Worm (Caenorhabditis elegans) whole organism, young adult: ENCODE data around the gene exos-4.2.

Experiments used
- B0261.1 ChIP-seq: sonication (generic microtip); optimal IDR thresholded peaks from 2 replicates; lab custom pipeline; 2016; ENCODE audit warnings: mild to moderate bottlenecking, missing genetic modification characterization, moderate library complexity, missing compliant biosample characterization
- C06A6.2 ChIP-seq: fragments of 200-800 bp; sonication (Bioruptor generic); conservative IDR thresholded peaks from 2 replicates; pipeline ENCODE4 v1.3.6; 2022; ENCODE audit warnings: missing genetic modification characterization, missing compliant biosample characterization
- F49E8.2 ChIP-seq: sonication (generic microtip); optimal IDR thresholded peaks from 3 replicates; lab custom pipeline; 2017; ENCODE audit warnings: missing genetic modification characterization, mild to moderate bottlenecking, missing compliant biosample characterization, antibody characterized with exemption, moderate library complexity; ENCODE audit not compliant: insufficient read depth
- F55B11.4 ChIP-seq: sonication (generic microtip); optimal IDR thresholded peaks from 2 replicates; lab custom pipeline; 2016; ENCODE audit warnings: missing compliant biosample characterization, missing genetic modification characterization, borderline replicate concordance; ENCODE audit not compliant: insufficient read depth
- F57A8.1 ChIP-seq: fragments of 200-800 bp; sonication (Bioruptor generic); optimal IDR thresholded peaks from 2 replicates; lab custom pipeline; 2018; ENCODE audit warnings: mild to moderate bottlenecking, missing genetic modification characterization, moderate library complexity, missing compliant biosample characterization
- K12H6.12 ChIP-seq: fragments of 200-800 bp; sonication (Bioruptor generic); optimal IDR thresholded peaks from 2 replicates; lab custom pipeline; 2018; ENCODE audit warnings: mild to moderate bottlenecking, missing genetic modification characterization, missing compliant biosample characterization
- Y53F4B.3 ChIP-seq: fragments of 200-800 bp; sonication (Bioruptor generic); IDR thresholded peaks from 2 replicates; pipeline ENCODE4 v1.3.6; 2022; ENCODE audit warnings: missing genetic modification reagents, missing genetic modification characterization, missing compliant biosample characterization
- Y95B8A.8 ChIP-seq: fragments of 200-800 bp; sonication (Bioruptor generic); IDR thresholded peaks from 2 replicates; pipeline ENCODE4 v1.3.6; 2022; ENCODE audit warnings: missing genetic modification reagents, missing genetic modification characterization, missing compliant biosample characterization
- ccch-3 ChIP-seq: fragments of 200-800 bp; sonication (Bioruptor generic); optimal IDR thresholded peaks from 2 replicates; lab custom pipeline; 2018; ENCODE audit warnings: mild to moderate bottlenecking, missing genetic modification characterization, missing compliant biosample characterization
- ceh-40 ChIP-seq: fragments of 200-800 bp; sonication (Bioruptor generic); IDR thresholded peaks from 2 replicates; pipeline ENCODE4 v1.3.6; 2022; ENCODE audit warnings: missing genetic modification characterization, missing compliant biosample characterization
- ceh-79 ChIP-seq: sonication (generic microtip); optimal IDR thresholded peaks from 2 replicates; lab custom pipeline; 2017; ENCODE audit warnings: mild to moderate bottlenecking, missing genetic modification characterization, missing compliant biosample characterization
- ceh-91 ChIP-seq: fragments of 200-800 bp; sonication (Bioruptor generic); IDR thresholded peaks from 2 replicates; pipeline ENCODE4 v1.3.6; 2022; ENCODE audit warnings: missing genetic modification reagents, missing genetic modification characterization, missing compliant biosample characterization
- ekl-4 ChIP-seq: fragments of 200-800 bp; sonication (Bioruptor generic); IDR thresholded peaks from 2 replicates; pipeline ENCODE4 v1.3.6; 2022; ENCODE audit warnings: missing genetic modification reagents, missing genetic modification characterization, missing compliant biosample characterization
- gei-17 ChIP-seq: fragments of 200-800 bp; sonication (Bioruptor generic); optimal IDR thresholded peaks from 2 replicates; lab custom pipeline; 2018; ENCODE audit warnings: mild to moderate bottlenecking, missing genetic modification characterization, missing compliant biosample characterization
- him-1 ChIP-seq: sonication (generic microtip); optimal IDR thresholded peaks from 2 replicates; lab custom pipeline; 2016; ENCODE audit warnings: missing genotype, missing genetic modification reagents, missing genetic modification characterization, missing compliant biosample characterization
- hlh-26 ChIP-seq: fragments of 200-800 bp; sonication (Bioruptor generic); conservative IDR thresholded peaks from 2 replicates; pipeline ENCODE4 v1.3.6; 2022; ENCODE audit warnings: missing genetic modification reagents, missing genetic modification characterization, missing compliant biosample characterization
- hmg-1.2 ChIP-seq: fragments of 200-800 bp; sonication (Bioruptor generic); IDR thresholded peaks from 2 replicates; pipeline ENCODE4 v1.3.6; 2022; ENCODE audit warnings: missing genetic modification reagents, missing genetic modification characterization, missing compliant biosample characterization
- hrde-1 ChIP-seq: sonication (generic microtip); optimal IDR thresholded peaks from 2 replicates; lab custom pipeline; 2016; ENCODE audit warnings: missing genetic modification characterization, mild to moderate bottlenecking, missing compliant biosample characterization, moderate library complexity, missing genotype, missing genetic modification reagents, borderline replicate concordance
- hsf-1 ChIP-seq: fragments of 200-800 bp; sonication (Bioruptor generic); IDR thresholded peaks from 2 replicates; pipeline ENCODE4 v1.3.6; 2022; ENCODE audit warnings: missing genetic modification reagents, missing genetic modification characterization, missing compliant biosample characterization
- lag-1 ChIP-seq: fragments of 200-800 bp; sonication (Bioruptor generic); IDR thresholded peaks from 2 replicates; pipeline ENCODE4 v1.3.6; 2022; ENCODE audit warnings: missing genetic modification reagents, missing genetic modification characterization, missing compliant biosample characterization
- let-607 ChIP-seq, 2 experiments: fragments of 200-800 bp in 1 of 2; sonication (Bioruptor generic) in 1 of 2; sonication (generic microtip) in 1 of 2; optimal IDR thresholded peaks; 2 replicates each; lab custom pipeline; 2016 to 2018; ENCODE audit warnings: mild to moderate bottlenecking in 2 of 2, missing compliant biosample characterization in 2 of 2, missing genetic modification characterization in 2 of 2, moderate library complexity in 2 of 2, missing genotype in 1 of 2
- lin-26 ChIP-seq: fragments of 200-800 bp; sonication (Bioruptor generic); IDR thresholded peaks from 2 replicates; pipeline ENCODE4 v1.3.6; 2022; ENCODE audit warnings: missing genetic modification reagents, missing genetic modification characterization, missing compliant biosample characterization
- lin-35 ChIP-seq, 3 experiments: fragments of 150-350 bp in 2 of 3; sonication (generic microtip) in 1 of 3; optimal IDR thresholded peaks; 2 replicates each; lab custom pipeline; 2014 to 2018; ENCODE audit warnings: missing biosample characterization in 3 of 3, missing genetic modification characterization in 3 of 3, missing genetic modification reagents in 3 of 3
- lir-1 ChIP-seq: fragments of 200-800 bp; sonication (Bioruptor generic); conservative IDR thresholded peaks from 2 replicates; pipeline ENCODE4 v1.3.6; 2022; ENCODE audit warnings: missing genetic modification reagents, missing genetic modification characterization, missing compliant biosample characterization
- lsy-27 ChIP-seq: sonication (generic microtip); optimal IDR thresholded peaks from 2 replicates; lab custom pipeline; 2017; ENCODE audit warnings: missing genetic modification characterization, mild to moderate bottlenecking, missing compliant biosample characterization, antibody characterized with exemption, missing genotype, borderline replicate concordance; ENCODE audit not compliant: insufficient read depth
- madf-3 ChIP-seq: fragments of 200-800 bp; sonication (Bioruptor generic); IDR thresholded peaks from 2 replicates; pipeline ENCODE4 v1.3.6; 2022; ENCODE audit warnings: missing genetic modification reagents, missing genetic modification characterization, missing compliant biosample characterization
- mcd-1 ChIP-seq: fragments of 200-800 bp; sonication (Bioruptor generic); IDR thresholded peaks from 2 replicates; pipeline ENCODE4 v1.3.6; 2022; ENCODE audit warnings: missing genetic modification reagents, missing genetic modification characterization, missing compliant biosample characterization
- mel-28 ChIP-seq: sonication (generic microtip); optimal IDR thresholded peaks from 2 replicates; lab custom pipeline; 2016; ENCODE audit warnings: borderline replicate concordance, mild to moderate bottlenecking, missing genetic modification characterization, missing compliant biosample characterization
- mes-4 ChIP-seq: sonication (generic microtip); optimal IDR thresholded peaks from 2 replicates; lab custom pipeline; 2016; ENCODE audit warnings: missing genotype, missing genetic modification characterization, missing compliant biosample characterization
- mxl-1 ChIP-seq: sonication (generic microtip); optimal IDR thresholded peaks from 2 replicates; lab custom pipeline; 2016; ENCODE audit warnings: missing genetic modification characterization, missing compliant biosample characterization
- nfya-1 ChIP-seq: sonication (generic microtip); optimal IDR thresholded peaks from 2 replicates; lab custom pipeline; 2017; ENCODE audit warnings: antibody characterized with exemption, missing compliant biosample characterization, missing genetic modification characterization, borderline replicate concordance; ENCODE audit not compliant: insufficient read depth
- nhr-179 ChIP-seq: sonication (generic microtip); optimal IDR thresholded peaks from 2 replicates; lab custom pipeline; 2016; ENCODE audit warnings: mild to moderate bottlenecking, missing genetic modification characterization, missing compliant biosample characterization
- nhr-27 ChIP-seq: fragments of 200-800 bp; sonication (Bioruptor generic); optimal IDR thresholded peaks from 2 replicates; lab custom pipeline; 2018; ENCODE audit warnings: mild to moderate bottlenecking, missing genetic modification characterization, moderate library complexity, missing compliant biosample characterization
- nhr-80 ChIP-seq: sonication (generic microtip); optimal IDR thresholded peaks from 2 replicates; lab custom pipeline; 2016; ENCODE audit warnings: missing genetic modification characterization, missing compliant biosample characterization
- pbrm-1 ChIP-seq: fragments of 200-800 bp; sonication (Bioruptor generic); IDR thresholded peaks from 2 replicates; pipeline ENCODE4 v1.3.6; 2022; ENCODE audit warnings: missing genetic modification reagents, missing genetic modification characterization, missing compliant biosample characterization
- rcor-1 ChIP-seq: fragments of 200-800 bp; sonication (Bioruptor generic); IDR thresholded peaks from 2 replicates; pipeline ENCODE4 v1.3.6; 2022; ENCODE audit warnings: missing genetic modification reagents, missing genetic modification characterization, missing compliant biosample characterization
- rec-8 ChIP-seq, 2 experiments: sonication (generic microtip); optimal IDR thresholded peaks; 2 replicates each; lab custom pipeline; 2016; ENCODE audit warnings: mild to moderate bottlenecking in 2 of 2, missing genetic modification characterization in 2 of 2, missing genetic modification reagents in 2 of 2, missing genotype in 2 of 2, missing biosample characterization in 1 of 2, missing compliant biosample characterization in 1 of 2, moderate library complexity in 1 of 2
- repo-1 ChIP-seq: sonication (generic microtip); optimal IDR thresholded peaks from 2 replicates; lab custom pipeline; 2017; ENCODE audit warnings: mild to moderate bottlenecking, missing genetic modification characterization, missing compliant biosample characterization
- sdz-38 ChIP-seq: sonication (generic microtip); optimal IDR thresholded peaks from 2 replicates; lab custom pipeline; 2016; ENCODE audit warnings: missing genotype, missing genetic modification characterization, missing compliant biosample characterization
- snpc-1.3 ChIP-seq: sonication (generic microtip); optimal IDR thresholded peaks from 2 replicates; lab custom pipeline; 2017; ENCODE audit warnings: missing genetic modification characterization, mild to moderate bottlenecking, missing compliant biosample characterization, antibody characterized with exemption, moderate library complexity, missing genotype, missing genetic modification reagents; ENCODE audit not compliant: insufficient read depth
- tbp1 ChIP-seq: fragments of 200-800 bp; sonication (Bioruptor generic); optimal IDR thresholded peaks from 2 replicates; lab custom pipeline; 2018; ENCODE audit warnings: mild to moderate bottlenecking, missing genetic modification characterization, missing compliant biosample characterization
- unc-130 ChIP-seq: sonication (generic microtip); optimal IDR thresholded peaks from 2 replicates; lab custom pipeline; 2016; ENCODE audit warnings: missing genetic modification reagents, missing genetic modification characterization, missing compliant biosample characterization
- unc-62 ChIP-seq: fragments of 150-350 bp; optimal IDR thresholded peaks from 2 replicates; lab custom pipeline; 2014; ENCODE audit warnings: missing biosample characterization, missing genetic modification reagents, missing genetic modification characterization
- ztf-22 ChIP-seq: fragments of 200-800 bp; sonication (Bioruptor generic); optimal IDR thresholded peaks from 2 replicates; lab custom pipeline; 2018; ENCODE audit warnings: mild to moderate bottlenecking, missing genetic modification characterization, moderate library complexity, missing compliant biosample characterization
- ztf-26 ChIP-seq: sonication (generic microtip); optimal IDR thresholded peaks from 2 replicates; lab custom pipeline; 2017; ENCODE audit warnings: missing genetic modification characterization, missing compliant biosample characterization
- ztf-28 ChIP-seq: fragments of 200-800 bp; sonication (Bioruptor generic); IDR thresholded peaks from 2 replicates; pipeline ENCODE4 v1.3.6; 2022; ENCODE audit warnings: missing genetic modification reagents, missing genetic modification characterization, missing compliant biosample characterization
- ztf-6 ChIP-seq: fragments of 200-800 bp; sonication (Bioruptor generic); IDR thresholded peaks from 2 replicates; pipeline ENCODE4 v1.3.6; 2022; ENCODE audit warnings: missing genetic modification reagents, missing genetic modification characterization, missing compliant biosample characterization

Gene exos-4.2

DNA sequence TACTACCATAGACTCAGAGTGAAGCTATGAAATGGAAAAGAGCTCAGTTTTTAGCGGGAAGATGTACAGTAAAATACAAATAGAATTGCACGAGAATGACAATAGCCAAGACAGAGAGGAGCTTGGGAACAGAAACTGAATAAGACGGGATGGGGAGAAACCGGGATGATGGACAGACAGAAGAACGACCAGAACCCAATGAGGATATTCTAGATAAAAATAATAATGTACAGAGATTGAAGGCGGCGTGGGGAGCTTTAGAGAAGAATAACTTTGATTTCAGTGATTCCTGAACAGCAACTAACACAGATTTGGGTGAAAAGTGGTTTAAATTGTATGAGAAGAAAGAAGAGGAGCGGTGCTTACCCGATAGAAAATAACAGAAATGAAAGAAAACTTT is 21.5 kb downstream of the exos-4.2 start (continued):
- TF ChIP-seq F57A8.1 (no peak), gei-17 (GFP tag; lab: Kevin White, UChicago) (no peak), mes-4 (no peak), him-1 (tag; lab: Kevin White, UChicago) (no peak), Y95B8A.8 (GFP tag; lab: Robert Waterston, UW) (peak; percentile 69; the same call in 1 of the 2 replicates), Y53F4B.3 (GFP tag; lab: Robert Waterston, UW) (0 out of 2 replicates have a peak, but pooled peaks have one; percentile 14), mcd-1 (GFP tag; lab: Robert Waterston, UW) (no peak), hrde-1 (tag; lab: Kevin White, UChicago) (peak; percentile 25), mel-28 (tag; lab: Kevin White, UChicago) (no peak), mxl-1 (tag; lab: Kevin White, UChicago) (no peak), lag-1 (no peak), nfya-1 (tag; lab: Kevin White, UChicago) (no peak), rcor-1 (GFP tag; lab: Robert Waterston, UW) (no peak; the same call in 1 of the 2 replicates), nhr-80 (tag; lab: Kevin White, UChicago) (no peak), ztf-6 (GFP tag; lab: Robert Waterston, UW) (no peak), ceh-91 (GFP tag; lab: Robert Waterston, UW) (no peak), K12H6.12 (tag; lab: Kevin White, UChicago) (no peak), lin-26 (GFP tag; lab: Robert Waterston, UW) (peak; percentile 54), B0261.1 (no peak), madf-3 (GFP tag; lab: Robert Waterston, UW) (peak; percentile 76; the same call in 1 of the 2 replicates), nhr-179 (tag; lab: Kevin White, UChicago) (no peak), tbp1 (GFP tag; lab: Kevin White, UChicago) (peak; percentile 15), hmg-1.2 (no peak), hlh-26 (GFP tag; lab: Robert Waterston, UW) (no peak), snpc-1.3 (tag; lab: Kevin White, UChicago) (no peak), ceh-79 (tag; lab: Kevin White, UChicago) (no peak), ceh-40 (GFP tag; lab: Robert Waterston, UW) (no peak), nhr-27 (no peak), lir-1 (GFP tag; lab: Robert Waterston, UW) (no peak), F55B11.4 (no peak), lsy-27 (tag; lab: Kevin White, UChicago) (no peak), rec-8 (tag; optimal IDR thresholded peaks at IDR 0.05; lab: Kevin White, UChicago) (no peak), repo-1 (no peak), ztf-22 (GFP tag; lab: Kevin White, UChicago) (no peak), hsf-1 (no peak), sdz-38 (tag; lab: Kevin White, UChicago) (no peak), pbrm-1 (GFP tag; lab: Robert Waterston, UW) (peak; percentile 29; the same call in 1 of the 2 replicates), unc-62 (no peak), C06A6.2 (no peak), ztf-28 (GFP tag; lab: Robert Waterston, UW) (no peak), lin-35 (GFP tag; optimal IDR thresholded peaks at IDR 0.05; lab: Kevin White, UChicago) (no peak), ekl-4 (peak; percentile 52), ccch-3 (GFP tag; lab: Kevin White, UChicago) (no peak), F49E8.2 (peak; percentile 86), ztf-26 (tag; lab: Kevin White, UChicago) (no peak), let-607 (tag; optimal IDR thresholded peaks at IDR 0.05; lab: Kevin White, UChicago) (no peak), unc-130 (GFP tag; lab: Kevin White, UChicago) (no peak)
